Fruit fly (Drosophila melanogaster): ENCODE measurements around the gene CG42831.

The CG42831 gene

DNA sequence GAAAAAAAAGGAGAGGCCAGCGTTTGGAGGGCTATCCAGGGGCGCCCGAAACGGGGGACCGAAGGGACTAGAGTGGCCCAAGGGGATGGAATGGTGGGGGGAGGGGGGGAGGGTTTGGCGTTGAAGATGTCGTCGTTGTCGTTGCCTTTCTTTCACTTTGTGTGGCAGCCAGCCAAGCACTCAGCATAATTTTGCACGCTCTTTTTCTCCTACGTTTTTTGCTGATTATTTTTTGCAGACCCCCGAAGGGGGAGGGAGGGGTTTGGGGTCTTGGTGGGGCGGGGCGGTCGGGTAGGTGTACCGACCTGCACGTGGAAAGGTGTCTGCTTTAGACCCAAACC, 38.5 kb downstream of the CG42831 start:
- TF ChIP-seq CG5204 (GFP tag; optimal IDR thresholded peaks at IDR 0.05) (no peak), Mnt (GFP tag; optimal IDR thresholded peaks at IDR 0.05) (no peak), CG1620 (GFP tag; optimal IDR thresholded peaks at IDR 0.05) (no peak), CG12768 (GFP tag; optimal IDR thresholded peaks at IDR 0.05) (no peak), Hr96 (GFP tag; optimal IDR thresholded peaks at IDR 0.05) (no peak), tj (GFP tag; optimal IDR thresholded peaks at IDR 0.05) (peak; percentile 79), CG7045 (GFP tag; optimal IDR thresholded peaks at IDR 0.05) (no peak), Crg-1 (GFP tag; optimal IDR thresholded peaks at IDR 0.05) (no peak)

dm6 chr3L:10853618-10854017, 39.0 kb downstream of the CG42831 start:
- TF ChIP-seq Hr96 (GFP tag; optimal IDR thresholded peaks at IDR 0.05): no peak
- TF ChIP-seq CG14711 (tag; optimal IDR thresholded peaks at IDR 0.05): no peak
- TF ChIP-seq toe (GFP tag; optimal IDR thresholded peaks at IDR 0.05): no peak
- TF ChIP-seq kay (GFP tag; ENCODE audit: borderline replicate concordance): no peak
- no peak for TF ChIP-seq CG5204 (GFP tag; optimal IDR thresholded peaks at IDR 0.05)
- no peak for TF ChIP-seq CG12768 (GFP tag; optimal IDR thresholded peaks at IDR 0.05)
- no peak for TF ChIP-seq ovo (GFP tag; optimal IDR thresholded peaks at IDR 0.05)
- no peak for TF ChIP-seq Clk (GFP tag; optimal IDR thresholded peaks at IDR 0.05)
- TF ChIP-seq Mnt (GFP tag; optimal IDR thresholded peaks at IDR 0.05): no peak
- no peak for TF ChIP-seq CG33017 (tag; optimal IDR thresholded peaks at IDR 0.05)
- no peak for TF ChIP-seq bab1 (GFP tag; optimal IDR thresholded peaks at IDR 0.05)
- TF ChIP-seq tj (GFP tag; optimal IDR thresholded peaks at IDR 0.05): no peak
- no peak for TF ChIP-seq CG11617 (GFP tag; optimal IDR thresholded peaks at IDR 0.05)
- TF ChIP-seq cic (GFP tag; optimal IDR thresholded peaks at IDR 0.05): no peak
- no peak for TF ChIP-seq CG7045 (GFP tag; optimal IDR thresholded peaks at IDR 0.05)
- TF ChIP-seq pad (GFP tag; optimal IDR thresholded peaks at IDR 0.05): no peak
- TF ChIP-seq CG1620 (GFP tag; optimal IDR thresholded peaks at IDR 0.05): no peak
- no peak for TF ChIP-seq cnc (optimal IDR thresholded peaks at IDR 0.05)
- TF ChIP-seq CG7101 (tag; optimal IDR thresholded peaks at IDR 0.05): no peak

dm6 chr3L:10854026-10854425, 39.4 kb downstream of the CG42831 start:
- TF ChIP-seq tj (GFP tag; optimal IDR thresholded peaks at IDR 0.05) (peak; percentile 77), Hr96 (GFP tag; optimal IDR thresholded peaks at IDR 0.05) (no peak), CG5204 (GFP tag; optimal IDR thresholded peaks at IDR 0.05) (no peak), ovo (GFP tag; optimal IDR thresholded peaks at IDR 0.05) (no peak), toe (GFP tag; optimal IDR thresholded peaks at IDR 0.05) (no peak)

DNA sequence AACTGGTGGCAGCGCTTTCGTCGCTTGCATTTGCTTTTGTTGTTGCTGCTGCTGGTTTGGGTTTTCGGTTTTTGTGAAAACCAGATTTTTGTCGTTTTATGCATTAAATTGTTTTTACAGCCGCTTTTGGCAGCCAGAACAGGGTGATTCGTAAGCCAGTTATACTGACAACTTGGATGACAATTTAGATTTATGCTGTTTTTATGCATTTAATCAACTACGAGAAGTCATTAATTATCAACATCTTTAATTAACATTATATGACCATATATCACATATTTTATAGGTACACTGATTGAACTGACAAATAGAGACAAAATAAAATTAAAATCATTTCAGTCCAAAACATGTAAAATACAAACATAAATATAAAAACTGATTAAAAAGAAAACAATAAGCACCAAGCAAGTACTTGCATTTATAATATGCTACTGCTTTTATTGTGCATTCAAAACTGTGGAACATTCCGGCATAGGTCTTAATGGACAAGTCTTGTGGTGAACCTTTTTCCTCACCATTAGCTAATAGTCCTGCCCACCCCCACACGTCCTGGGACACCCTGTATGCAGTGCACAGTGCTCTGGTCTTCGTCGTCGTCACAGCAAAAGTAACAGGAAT, 40.3 kb downstream of the CG42831 start:
- TF ChIP-seq CG33017 (tag; optimal IDR thresholded peaks at IDR 0.05): peak; percentile 21
- peak; percentile 52 for TF ChIP-seq kay (GFP tag; ENCODE audit: borderline replicate concordance)
- TF ChIP-seq CG12768 (GFP tag; optimal IDR thresholded peaks at IDR 0.05): peak; percentile 29
- TF ChIP-seq CG7045 (GFP tag; optimal IDR thresholded peaks at IDR 0.05): peak; percentile 23
- TF ChIP-seq ovo (GFP tag; optimal IDR thresholded peaks at IDR 0.05): no peak
- peak; percentile 15 for TF ChIP-seq toe (GFP tag; optimal IDR thresholded peaks at IDR 0.05)
- TF ChIP-seq pad (GFP tag; optimal IDR thresholded peaks at IDR 0.05): no peak
- TF ChIP-seq CG11617 (GFP tag; optimal IDR thresholded peaks at IDR 0.05): peak; percentile 2
- no peak for TF ChIP-seq tj (GFP tag; optimal IDR thresholded peaks at IDR 0.05)
- peak; percentile 22 for TF ChIP-seq CG5204 (GFP tag; optimal IDR thresholded peaks at IDR 0.05)

- TF ChIP-seq CG14711 (tag; optimal IDR thresholded peaks at IDR 0.05) (peak; percentile 9), bab1 (GFP tag; optimal IDR thresholded peaks at IDR 0.05) (no peak), Hr96 (GFP tag; optimal IDR thresholded peaks at IDR 0.05) (no peak), cic (GFP tag; optimal IDR thresholded peaks at IDR 0.05) (no peak), CG33017 (tag; optimal IDR thresholded peaks at IDR 0.05) (peak; percentile 52), kay (GFP tag; ENCODE audit: borderline replicate concordance) (no peak), CG7045 (GFP tag; optimal IDR thresholded peaks at IDR 0.05) (peak; percentile 60), CG5204 (GFP tag; optimal IDR thresholded peaks at IDR 0.05) (no peak), ovo (GFP tag; optimal IDR thresholded peaks at IDR 0.05) (no peak), Mnt (GFP tag; optimal IDR thresholded peaks at IDR 0.05) (no peak), CG1620 (GFP tag; optimal IDR thresholded peaks at IDR 0.05) (no peak), Clk (GFP tag; optimal IDR thresholded peaks at IDR 0.05) (peak; percentile 35), CG11617 (GFP tag; optimal IDR thresholded peaks at IDR 0.05) (peak; percentile 8), CG7101 (tag; optimal IDR thresholded peaks at IDR 0.05) (peak; percentile 61), tj (GFP tag; optimal IDR thresholded peaks at IDR 0.05) (no peak), cnc (optimal IDR thresholded peaks at IDR 0.05) (no peak), CG12768 (GFP tag; optimal IDR thresholded peaks at IDR 0.05) (peak; percentile 54), pad (GFP tag; optimal IDR thresholded peaks at IDR 0.05) (peak; percentile 19), toe (GFP tag; optimal IDR thresholded peaks at IDR 0.05) (no peak), Crg-1 (GFP tag; optimal IDR thresholded peaks at IDR 0.05) (no peak)
These were observed 41.0 kb downstream of the CG42831 start for dm6 chr3L:10855419-10856213.

- TF ChIP-seq Hr96 (GFP tag; optimal IDR thresholded peaks at IDR 0.05) (peak; percentile 28), cic (GFP tag; optimal IDR thresholded peaks at IDR 0.05) (peak; percentile 57), CG33017 (tag; optimal IDR thresholded peaks at IDR 0.05) (peak; percentile 1), CG12768 (GFP tag; optimal IDR thresholded peaks at IDR 0.05) (peak; percentile 61), CG5204 (GFP tag; optimal IDR thresholded peaks at IDR 0.05) (no peak), toe (GFP tag; optimal IDR thresholded peaks at IDR 0.05) (peak; percentile 13), pad (GFP tag; optimal IDR thresholded peaks at IDR 0.05) (peak; percentile 78), Mnt (GFP tag; optimal IDR thresholded peaks at IDR 0.05) (peak; percentile 19), Clk (GFP tag; optimal IDR thresholded peaks at IDR 0.05) (no peak), tj (GFP tag; optimal IDR thresholded peaks at IDR 0.05) (peak; percentile 37), bab1 (GFP tag; optimal IDR thresholded peaks at IDR 0.05) (no peak)
These were observed 42.0 kb downstream of the CG42831 start for dm6 chr3L:10856534-10857030.

All from whole organism, adult.